Fruit fly (Drosophila melanogaster) Kc167 (cell line): Measurements from ENCODE around the gene CG14817.

Source experiments
- h ChIP-seq: fragments of >200 bp; optimal IDR thresholded peaks from 3 replicates; lab custom pipeline; 2018; ENCODE audit warnings: missing external identifiers
- insv ChIP-seq: fragments of >200 bp; optimal IDR thresholded peaks from 3 replicates; lab custom pipeline; 2018; ENCODE audit warnings: missing external identifiers
- psq ChIP-seq: fragments of >200 bp; optimal IDR thresholded peaks from 2 replicates; lab custom pipeline; 2017; ENCODE audit warnings: missing external identifiers

DNA sequence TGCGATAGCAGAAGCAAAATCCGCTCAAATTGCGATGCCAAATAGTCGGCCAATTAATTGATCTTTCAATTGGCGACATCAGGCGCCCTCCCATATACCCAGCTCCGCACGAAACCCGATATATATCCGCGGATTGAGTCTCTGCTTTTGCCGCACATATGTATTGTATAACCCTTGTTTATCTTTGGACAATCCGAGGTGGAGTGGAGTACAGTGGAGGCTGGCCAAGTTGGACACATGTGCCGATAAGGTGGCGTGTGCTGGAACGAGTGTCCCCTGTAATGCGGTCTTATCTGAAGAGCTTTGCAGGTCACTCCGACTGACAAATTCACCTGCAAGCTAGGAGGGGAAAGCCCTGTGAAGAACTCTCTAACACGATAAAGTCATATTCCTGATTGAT, 32.5 kb upstream of the CG14817 start:
- no peak for TF ChIP-seq psq (lab: Kevin White, UChicago)
- no peak for TF ChIP-seq insv (lab: Kevin White, UChicago)
- TF ChIP-seq h = no peak
